Fruit fly (Drosophila melanogaster): ENCODE data around the gene AIF.

Gene AIF

DNA sequence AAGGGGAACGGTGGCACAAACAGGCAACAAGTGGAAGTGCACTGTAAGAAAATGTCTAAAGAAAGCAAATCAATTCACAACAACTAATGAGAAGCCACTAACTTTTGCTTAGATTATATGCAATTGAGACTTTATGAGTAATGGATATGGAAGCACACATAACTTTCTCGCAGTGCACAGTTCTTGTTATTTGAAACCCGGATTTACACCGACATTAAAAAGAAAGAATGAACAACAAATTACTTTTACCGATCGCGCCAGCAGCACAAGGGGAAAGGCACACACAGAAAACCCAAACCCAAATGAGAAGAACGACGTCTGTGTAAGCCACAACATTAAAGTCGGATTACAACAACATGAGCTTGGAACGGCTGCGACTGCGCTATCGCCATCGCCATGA lies 37.5 kb downstream of the AIF start (continued):
- TF ChIP-seq CG8281 (tag; optimal IDR thresholded peaks at IDR 0.05): peak; percentile 13
- peak; percentile 59 for TF ChIP-seq slp2 (GFP tag; optimal IDR thresholded peaks at IDR 0.05)
- TF ChIP-seq CG3726 (GFP tag; IDR thresholded peaks at IDR 0.05): peak; percentile 73; the same call in 2 of the 3 replicates
- peak in 1 of 2 experiments; percentile 94 for TF ChIP-seq bsh (GFP tag; optimal IDR thresholded peaks at IDR 0.05)
- TF ChIP-seq Abd-B (GFP tag; optimal IDR thresholded peaks at IDR 0.05): peak; percentile 54
- peak; percentile 78 for TF ChIP-seq az2 (GFP tag; optimal IDR thresholded peaks at IDR 0.05)
- no peak for TF ChIP-seq Trl (optimal IDR thresholded peaks at IDR 0.05)
- peak; percentile 73 for TF ChIP-seq Trl (GFP tag; optimal IDR thresholded peaks at IDR 0.05)
- TF ChIP-seq CG8388 (GFP tag; optimal IDR thresholded peaks at IDR 0.05): peak; percentile 80
- peak; percentile 32 for TF ChIP-seq stwl (tag; optimal IDR thresholded peaks at IDR 0.05)
- peak; percentile 32 for TF ChIP-seq kah (GFP tag; optimal IDR thresholded peaks at IDR 0.05)
- peak; percentile 84 for TF ChIP-seq tin (GFP tag; optimal IDR thresholded peaks at IDR 0.05)
- peak; percentile 67 for TF ChIP-seq CG10209 (GFP tag; optimal IDR thresholded peaks at IDR 0.05)
- peak; percentile 37 for TF ChIP-seq odd (GFP tag; optimal IDR thresholded peaks at IDR 0.05)
- peak; percentile 46 for TF ChIP-seq en (GFP tag; optimal IDR thresholded peaks at IDR 0.05)
- TF ChIP-seq CG6813 (GFP tag; optimal IDR thresholded peaks at IDR 0.05): peak; percentile 35
- TF ChIP-seq Eip74EF (GFP tag; optimal IDR thresholded peaks at IDR 0.05): peak in 1 of 2 experiments; percentile 25
- peak; percentile 66 for TF ChIP-seq Ptx1 (GFP tag; IDR thresholded peaks at IDR 0.05)
- TF ChIP-seq CG18476 (GFP tag; optimal IDR thresholded peaks at IDR 0.05): peak; percentile 40
- peak; percentile 23 for TF ChIP-seq scrt (GFP tag; optimal IDR thresholded peaks at IDR 0.05)
- no peak for TF ChIP-seq CG9817 (tag; optimal IDR thresholded peaks at IDR 0.05)
- peak; percentile 91 for TF ChIP-seq CG10979 (tag; optimal IDR thresholded peaks at IDR 0.05)
- TF ChIP-seq amos (GFP tag; IDR thresholded peaks at IDR 0.05; ENCODE audit: partially characterized antibody): 0 out of 2 replicates have a peak, but pooled peaks have one; percentile 9
- peak; percentile 62 for TF ChIP-seq CG3065 (GFP tag; optimal IDR thresholded peaks at IDR 0.05)
- peak; percentile 75 for TF ChIP-seq CG13775 (GFP tag; optimal IDR thresholded peaks at IDR 0.05)
- peak; percentile 60 for TF ChIP-seq Atf3 (GFP tag; optimal IDR thresholded peaks at IDR 0.05)
- TF ChIP-seq Dfd (GFP tag; optimal IDR thresholded peaks at IDR 0.05): no peak
- TF ChIP-seq CHES-1-like (GFP tag; optimal IDR thresholded peaks at IDR 0.05): no peak
- TF ChIP-seq CG3163 (GFP tag; optimal IDR thresholded peaks at IDR 0.05): peak; percentile 4
- TF ChIP-seq emc (GFP tag; optimal IDR thresholded peaks at IDR 0.05): no peak
- TF ChIP-seq CG8359 (GFP tag; optimal IDR thresholded peaks at IDR 0.05; ENCODE audit: borderline replicate concordance): peak; percentile 60
- TF ChIP-seq CG9609 (GFP tag; optimal IDR thresholded peaks at IDR 0.05): peak; percentile 66
- TF ChIP-seq shn (GFP tag; optimal IDR thresholded peaks at IDR 0.05): peak; percentile 52
- no peak for TF ChIP-seq Jarid2 (GFP tag; optimal IDR thresholded peaks at IDR 0.05)
- peak; percentile 82 for TF ChIP-seq zf30C (GFP tag; optimal IDR thresholded peaks at IDR 0.05)
- peak; percentile 57; the same call in 1 of the 2 replicates for TF ChIP-seq gt (GFP tag; IDR thresholded peaks at IDR 0.05)
- TF ChIP-seq CG2116 (GFP tag; optimal IDR thresholded peaks at IDR 0.05): peak; percentile 21
- TF ChIP-seq CG13424 (tag; optimal IDR thresholded peaks at IDR 0.05): peak; percentile 62
- TF ChIP-seq ranshi (GFP tag; IDR thresholded peaks at IDR 0.05): peak; percentile 73; the same call in 1 of the 2 replicates
- peak; percentile 53 for TF ChIP-seq Sox100B (GFP tag; optimal IDR thresholded peaks at IDR 0.05)
- no peak for TF ChIP-seq pan (optimal IDR thresholded peaks at IDR 0.05)
- peak in 1 of 2 experiments; percentile 62 for TF ChIP-seq pan (GFP tag; optimal IDR thresholded peaks at IDR 0.05 in 1 of 2, IDR thresholded peaks at IDR 0.05 in 1 of 2)
- TF ChIP-seq Side (GFP tag; optimal IDR thresholded peaks at IDR 0.05): peak; percentile 67
- peak; percentile 71 for TF ChIP-seq CG7839 (tag; optimal IDR thresholded peaks at IDR 0.05)
- TF ChIP-seq CG18619 (GFP tag; optimal IDR thresholded peaks at IDR 0.05): peak; percentile 47
- peak; percentile 91 for TF ChIP-seq zfh1 (GFP tag; IDR thresholded peaks at IDR 0.05)
- peak; percentile 61; the same call in 1 of the 2 replicates for TF ChIP-seq CG32772 (GFP tag; IDR thresholded peaks at IDR 0.05)
- TF ChIP-seq Spps (tag; optimal IDR thresholded peaks at IDR 0.05): peak; percentile 89
- peak; percentile 75 for TF ChIP-seq Mes4 (GFP tag; optimal IDR thresholded peaks at IDR 0.05)
- TF ChIP-seq CG14441 (GFP tag; IDR thresholded peaks at IDR 0.05): 0 out of 2 replicates have a peak, but pooled peaks have one; percentile 7
